Fruit fly (Drosophila melanogaster): ENCODE results near the gene SdhBL.

Gene SdhBL

dm6 chrX:18894146-18894545, at the start of gene SdhBL:
TSS of gene SdhBL (plus strand) at chrX:18894446.
- TF ChIP-seq CTCF (optimal IDR thresholded peaks at IDR 0.05) (no peak), CG8478 (optimal IDR thresholded peaks at IDR 0.05) (no peak)

DNA sequence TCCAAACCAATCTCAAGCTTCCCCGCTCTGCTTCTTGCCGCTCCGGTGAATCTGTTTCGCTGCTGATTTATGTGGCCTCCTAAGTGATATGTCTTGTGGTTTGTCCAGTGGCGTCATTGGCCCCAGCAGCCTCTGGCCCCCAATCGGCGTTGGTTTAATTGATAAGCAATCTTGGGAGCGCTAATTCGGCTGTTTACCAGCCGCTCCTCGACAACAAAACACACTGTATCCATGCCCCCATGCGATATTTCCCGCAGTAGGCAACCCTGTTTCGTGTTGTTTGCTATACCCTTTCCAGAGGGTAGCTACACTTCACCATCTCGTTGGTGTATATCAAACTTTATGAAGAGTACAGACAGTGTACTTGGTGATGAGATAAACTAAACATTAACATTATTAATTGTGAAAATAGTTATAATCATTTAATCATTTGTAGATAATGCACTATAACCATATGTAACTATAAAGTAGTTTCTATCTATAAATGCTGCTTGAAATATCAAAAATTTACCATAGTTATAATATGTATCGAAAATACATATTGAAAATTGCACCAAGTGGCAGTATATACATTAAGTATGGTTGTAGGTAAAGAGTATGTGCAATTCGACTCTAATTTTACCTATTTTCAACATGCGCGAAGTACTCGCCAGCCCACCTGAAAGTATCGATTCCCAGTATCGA, 45.8 kb upstream of the SdhBL start, which contains the start of gene shop:
TSS of gene shop (minus strand) at position 229 of the 684 bp plus-strand sequence.
- TF ChIP-seq CTCF (optimal IDR thresholded peaks at IDR 0.05) (no peak), CG8478 (optimal IDR thresholded peaks at IDR 0.05) (no peak)

- TF ChIP-seq CTCF (optimal IDR thresholded peaks at IDR 0.05) (no peak), CG8478 (optimal IDR thresholded peaks at IDR 0.05) (no peak)
Measured at dm6 chrX:18849022-18849368, 45.3 kb upstream of the SdhBL start.

- TF ChIP-seq CTCF (optimal IDR thresholded peaks at IDR 0.05) (no peak), CG8478 (optimal IDR thresholded peaks at IDR 0.05) (no peak)
Measured at dm6 chrX:18857356-18857807, 36.9 kb upstream of the SdhBL start, which contains the start of gene CG7322. TSS of gene CG7322 (minus strand) at chrX:18857757.

dm6 chrX:18857916-18858315, 36.3 kb upstream of the SdhBL start, which contains the start of gene Usp39:
TSS of gene Usp39 (plus strand) at chrX:18858203.
- no peak for TF ChIP-seq CG8478 (optimal IDR thresholded peaks at IDR 0.05)
- TF ChIP-seq CTCF (optimal IDR thresholded peaks at IDR 0.05), result no peak

DNA sequence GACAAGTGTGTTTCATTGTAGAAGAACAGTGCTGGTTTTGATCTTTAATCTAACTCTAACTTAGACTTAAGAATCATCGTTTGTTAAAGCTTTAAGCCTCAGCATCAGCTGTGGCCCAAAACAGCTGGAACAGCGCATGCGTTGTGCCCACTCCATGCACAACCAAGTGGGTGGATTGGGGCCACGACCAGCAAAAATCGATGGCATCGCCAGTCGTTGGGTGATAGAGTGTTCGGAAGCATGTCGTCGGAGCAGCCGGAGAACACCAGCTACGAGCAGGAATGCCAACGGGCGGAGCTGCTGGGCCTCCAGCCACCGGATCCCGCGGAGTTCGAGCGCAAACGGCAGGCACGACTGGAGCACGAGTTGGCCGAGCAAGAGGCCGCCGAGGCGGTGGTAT, 34.2 kb upstream of the SdhBL start, which contains the start of gene CG32544:
TSS of gene CG32544 (plus strand) at position 211 of the 400 bp plus-strand sequence.
- TF ChIP-seq CTCF (optimal IDR thresholded peaks at IDR 0.05) (no peak), CG8478 (optimal IDR thresholded peaks at IDR 0.05) (no peak)

DNA sequence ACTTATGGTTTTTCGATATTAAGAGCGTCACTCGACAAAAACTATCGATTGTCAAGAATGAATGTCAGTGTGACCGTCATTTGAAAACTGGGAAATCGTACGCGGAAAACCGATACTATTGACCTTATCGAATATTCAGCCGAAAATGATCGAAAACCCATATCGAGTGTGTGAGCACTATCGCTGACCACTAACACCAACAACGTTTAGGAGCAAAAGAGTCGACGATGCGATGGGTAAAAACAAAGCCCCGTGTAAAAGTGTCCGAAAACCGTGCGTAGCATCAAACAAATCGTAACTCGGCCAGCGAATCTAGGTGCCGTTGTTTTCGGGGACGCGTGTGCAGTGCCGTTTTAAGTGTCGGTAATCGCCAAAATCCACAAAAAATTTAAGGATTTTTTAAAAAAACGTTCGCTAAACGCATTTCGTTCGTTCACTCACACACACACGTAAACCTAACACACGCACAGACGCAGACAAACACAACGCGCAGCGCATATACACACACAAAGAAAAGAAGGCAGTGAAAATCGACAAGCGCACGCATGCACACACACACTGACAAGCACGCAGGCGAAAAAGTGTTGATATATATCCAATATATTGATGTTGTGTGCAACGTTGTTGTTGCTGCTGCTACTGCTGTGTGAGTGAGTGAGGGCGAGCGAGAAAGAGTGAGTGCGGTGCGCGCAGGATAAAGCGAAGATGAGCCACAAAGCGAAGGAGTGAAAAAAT, 30.3 kb upstream of the SdhBL start, which contains the start of the genes CG7326 and Dora:
TSS of gene CG7326 (minus strand) at position 29 of the 735 bp plus-strand sequence.
TSS of gene Dora (plus strand) at position 203 of the 735 bp plus-strand sequence.
- TF ChIP-seq CTCF (optimal IDR thresholded peaks at IDR 0.05) (peak; percentile 36), CG8478 (optimal IDR thresholded peaks at IDR 0.05) (no peak)

- TF ChIP-seq CTCF (optimal IDR thresholded peaks at IDR 0.05), result no peak
- TF ChIP-seq CG8478 (optimal IDR thresholded peaks at IDR 0.05), result no peak
Measured at dm6 chrX:18864483-18865358, 29.5 kb upstream of the SdhBL start.

- TF ChIP-seq CG8478 (optimal IDR thresholded peaks at IDR 0.05) (no peak), CTCF (optimal IDR thresholded peaks at IDR 0.05) (no peak)
Measured at dm6 chrX:18866289-18866832, 27.9 kb upstream of the SdhBL start.

DNA sequence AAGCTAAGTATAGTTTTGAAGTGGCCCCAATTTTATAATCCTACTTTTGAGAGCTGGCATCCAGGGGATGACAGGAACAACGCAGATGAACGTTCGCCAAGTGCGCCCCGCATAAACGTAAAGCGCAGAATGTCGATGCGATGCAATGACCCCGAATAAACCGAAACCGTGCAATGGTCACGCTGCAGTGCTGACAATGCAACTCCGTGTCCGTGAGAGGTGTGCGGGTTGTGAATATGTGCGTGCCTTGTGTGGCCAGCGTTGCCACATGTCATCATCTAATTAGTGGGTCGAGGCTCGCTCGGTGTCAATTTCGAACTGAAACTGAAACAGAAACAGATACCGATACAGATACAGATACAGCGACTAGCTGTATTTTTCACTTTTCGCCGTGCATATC, 26.1 kb upstream of the SdhBL start:
- no peak for TF ChIP-seq CG8478 (optimal IDR thresholded peaks at IDR 0.05)
- no peak for TF ChIP-seq CTCF (optimal IDR thresholded peaks at IDR 0.05)

DNA sequence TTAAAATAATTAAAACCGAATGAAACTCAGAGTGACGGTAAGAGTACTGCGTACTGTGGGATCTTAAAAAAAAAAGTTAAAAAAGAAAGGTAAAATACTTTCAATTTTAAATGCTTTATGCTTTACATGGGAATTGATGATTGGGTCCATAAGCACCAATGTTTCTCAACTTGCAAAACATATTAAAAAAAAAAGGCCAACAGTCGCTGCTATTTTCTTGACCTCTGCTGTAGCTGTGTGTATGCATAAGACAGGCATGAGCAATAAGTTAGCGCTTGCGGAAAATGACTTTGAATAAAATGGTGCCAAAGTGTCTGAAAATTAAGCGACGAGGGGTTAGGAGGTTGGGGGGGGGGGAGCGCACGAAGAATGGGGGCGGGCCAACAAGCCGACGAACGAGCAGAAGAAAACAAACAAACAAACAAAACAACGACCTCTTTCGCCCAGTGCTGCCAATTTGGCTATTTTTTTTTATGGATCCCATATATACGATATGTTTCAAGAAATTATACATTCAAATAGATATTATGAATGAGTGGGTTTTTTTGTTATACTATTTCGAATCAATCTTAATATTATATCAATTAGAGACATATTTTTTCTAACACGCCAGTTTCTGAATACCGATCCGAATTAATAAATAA, 24.6 kb upstream of the SdhBL start:
- TF ChIP-seq CG8478 (optimal IDR thresholded peaks at IDR 0.05), result no peak

- no peak for TF ChIP-seq CG8478 (optimal IDR thresholded peaks at IDR 0.05)
- no peak for TF ChIP-seq CTCF (optimal IDR thresholded peaks at IDR 0.05)
Measured at dm6 chrX:18883999-18884671, 10.1 kb upstream of the SdhBL start, which contains the start of gene CG7332. TSS of gene CG7332 (plus strand) at chrX:18884513.

DNA sequence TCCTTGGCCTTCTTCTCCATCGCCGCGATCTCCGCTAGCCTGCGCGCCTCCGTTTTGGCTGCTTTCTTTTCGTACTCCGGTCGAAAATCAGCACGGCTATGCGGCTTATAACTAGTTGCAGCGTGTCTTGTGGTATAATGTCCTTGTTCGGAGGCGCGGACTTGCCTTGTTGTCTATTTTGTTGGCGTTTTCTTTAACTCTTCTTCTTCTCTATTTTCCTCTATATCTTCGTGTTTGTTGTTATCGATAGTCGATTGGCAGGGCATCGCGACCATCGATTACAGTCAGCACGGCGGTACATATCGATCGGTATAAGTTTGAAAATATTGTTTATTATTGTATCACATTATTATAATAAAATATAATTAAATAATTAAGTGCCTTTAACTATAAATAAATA, 813 bp upstream of the SdhBL start, which contains the start of gene Flacc:
TSS of gene Flacc (minus strand) at position 204 of the 400 bp plus-strand sequence.
- TF ChIP-seq CTCF (optimal IDR thresholded peaks at IDR 0.05) (no peak), CG8478 (optimal IDR thresholded peaks at IDR 0.05) (no peak)

Measured in S2 (cell line).